Worm (Caenorhabditis elegans) whole organism, L4 larva: ENCODE results near the gene F38B7.2.

Experiments
- F49E8.2 ChIP-seq: sonication (generic microtip); optimal IDR thresholded peaks from 2 replicates; lab custom pipeline; 2016; ENCODE audit warnings: missing compliant biosample characterization, mild to moderate bottlenecking, missing genetic modification characterization, borderline replicate concordance
- nhr-11 ChIP-seq: fragments of 150-350 bp; optimal IDR thresholded peaks from 2 replicates; lab custom pipeline; 2014; ENCODE audit warnings: missing biosample characterization, missing genetic modification characterization
- pha-4 ChIP-seq, 2 experiments: fragments of 150-350 bp in 1 of 2; fragments of 200-800 bp in 1 of 2; sonication (Bioruptor generic) in 1 of 2; IDR thresholded peaks in 1 of 2; optimal IDR thresholded peaks in 1 of 2; 2 replicates each; pipeline versions ENCODE4 v1.3.6 to Lab custom; 2014 to 2022; ENCODE audit warnings: missing genetic modification characterization in 2 of 2, missing genetic modification reagents in 2 of 2, missing biosample characterization in 1 of 2, missing compliant biosample characterization in 1 of 2

- TF ChIP-seq pha-4 (GFP tag; IDR thresholded peaks at IDR 0.05; lab: Robert Waterston, UW) (no peak), pha-4 (tag; optimal IDR thresholded peaks at IDR 0.05; lab: Kevin White, UChicago) (no peak), nhr-11 (no peak), F49E8.2 (tag; lab: Kevin White, UChicago) (no peak)
These were observed 9.1 kb upstream of the F38B7.2 start for ce11 chrV:11534495-11535189.
